Worm (Caenorhabditis elegans): ENCODE measurements around the gene F35D11.1.

DNA sequence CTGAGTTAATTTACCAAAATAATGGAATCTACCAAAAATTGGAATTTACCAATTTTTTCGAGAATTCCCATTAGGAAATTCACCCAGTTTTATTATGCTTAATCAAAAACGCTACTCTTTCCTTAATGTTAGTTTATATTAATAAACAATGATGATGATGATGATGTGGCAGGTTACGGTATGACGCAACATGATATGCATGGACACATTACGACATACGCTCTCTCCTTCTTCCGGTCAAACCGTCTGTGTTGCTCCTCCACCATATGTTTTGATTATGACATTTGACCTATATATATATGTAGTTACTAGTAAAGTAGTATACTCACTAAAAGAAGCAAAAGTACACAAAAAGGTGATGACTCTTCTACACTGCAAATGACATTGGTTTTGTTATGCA lies 49.3 kb upstream of the F35D11.1 start:
- no peak for TF ChIP-seq pat-9 (tag; optimal IDR thresholded peaks at IDR 0.05)
- TF ChIP-seq T23F11.4 (GFP tag; optimal IDR thresholded peaks at IDR 0.05): no peak
- TF ChIP-seq unc-86 (tag; optimal IDR thresholded peaks at IDR 0.05): no peak
- TF ChIP-seq syd-9 (tag; optimal IDR thresholded peaks at IDR 0.05): no peak
- TF ChIP-seq unc-55 (GFP tag; optimal IDR thresholded peaks at IDR 0.05): no peak
- TF ChIP-seq ceh-30 (tag; optimal IDR thresholded peaks at IDR 0.05): no peak
- no peak for TF ChIP-seq ceh-14 (tag; optimal IDR thresholded peaks at IDR 0.05)
- TF ChIP-seq tbx-2 (tag; optimal IDR thresholded peaks at IDR 0.05): peak; percentile 30
- TF ChIP-seq hlh-13 (GFP tag; optimal IDR thresholded peaks at IDR 0.05): no peak
- no peak for TF ChIP-seq ceh-45 (GFP tag; IDR thresholded peaks at IDR 0.05)
- TF ChIP-seq C38D4.7 (GFP tag; optimal IDR thresholded peaks at IDR 0.05): no peak
- TF ChIP-seq ceh-2 (tag; optimal IDR thresholded peaks at IDR 0.05): no peak

All from whole organism, late embryonic.